Fruit fly (Drosophila melanogaster) whole organism, embryonic: Measurements from ENCODE around the gene Mics1.

Source experiments
- Asciz ChIP-seq: fragments of 200-800 bp; sonication (Bioruptor generic); optimal IDR thresholded peaks from 2 replicates; lab custom pipeline; 2017; ENCODE audit warnings: missing biosample characterization, mild to moderate bottlenecking, missing genetic modification characterization, missing genetic modification reagents
- CG10209 ChIP-seq: fragments of 200-800 bp; sonication (Bioruptor generic); optimal IDR thresholded peaks from 3 replicates; lab custom pipeline; 2017; ENCODE audit warnings: missing biosample characterization, mild to moderate bottlenecking, missing genetic modification characterization, missing genetic modification reagents
- CG1024 ChIP-seq: fragments of 200-800 bp; sonication (Bioruptor generic); IDR thresholded peaks from 2 replicates; pipeline ENCODE4 v1.3.6; 2022; ENCODE audit warnings: missing biosample characterization, missing genetic modification characterization
- CG12659 ChIP-seq: fragments of 200-800 bp; sonication (Bioruptor generic); optimal IDR thresholded peaks from 3 replicates; lab custom pipeline; 2017; ENCODE audit warnings: mild to moderate bottlenecking, missing biosample characterization, missing genetic modification reagents, missing genetic modification characterization
- CG13287 ChIP-seq: fragments of 200-800 bp; sonication (Bioruptor generic); IDR thresholded peaks from 2 replicates; pipeline ENCODE4 v1.3.6; 2022; ENCODE audit warnings: missing biosample characterization, missing genetic modification characterization; ENCODE audit not compliant: partially characterized antibody
- CG13424 ChIP-seq: fragments of 200-800 bp; sonication (Bioruptor generic); optimal IDR thresholded peaks from 2 replicates; lab custom pipeline; 2019; ENCODE audit warnings: missing biosample characterization, mild to moderate bottlenecking, missing genetic modification characterization, moderate library complexity
- CG13775 ChIP-seq: fragments of 200-800 bp; sonication (Bioruptor generic); optimal IDR thresholded peaks from 3 replicates; lab custom pipeline; 2017; ENCODE audit warnings: missing biosample characterization, mild to moderate bottlenecking, missing genetic modification characterization
- CG1602 ChIP-seq: fragments of 200-800 bp; sonication (Bioruptor generic); optimal IDR thresholded peaks from 3 replicates; lab custom pipeline; 2016; ENCODE audit warnings: missing biosample characterization, missing genetic modification characterization
- CG16779 ChIP-seq: fragments of 200-800 bp; sonication (Bioruptor generic); IDR thresholded peaks from 2 replicates; pipeline ENCODE4 v1.3.6; 2022; ENCODE audit warnings: missing biosample characterization, missing genetic modification characterization
- CG17361 ChIP-seq: fragments of 200-800 bp; sonication (Bioruptor generic); IDR thresholded peaks from 3 replicates; pipeline ENCODE4 v1.3.6; 2022; ENCODE audit warnings: missing biosample characterization, missing genetic modification characterization
- CG17568 ChIP-seq: fragments of 200-800 bp; sonication (Bioruptor generic); optimal IDR thresholded peaks from 2 replicates; lab custom pipeline; 2018; ENCODE audit warnings: missing biosample characterization, mild to moderate bottlenecking, missing genetic modification characterization, moderate library complexity
- CG2678 ChIP-seq: fragments of 200-800 bp; sonication (Bioruptor generic); optimal IDR thresholded peaks from 3 replicates; lab custom pipeline; 2019; ENCODE audit warnings: missing biosample characterization, mild to moderate bottlenecking, missing genetic modification characterization, moderate library complexity
- CG32532 ChIP-seq: fragments of 200-800 bp; sonication (Bioruptor generic); IDR thresholded peaks from 2 replicates; pipeline ENCODE4 v1.3.6; 2022; ENCODE audit warnings: missing biosample characterization, missing genetic modification characterization
- CG32767 ChIP-seq: fragments of 200-800 bp; sonication (Bioruptor generic); IDR thresholded peaks from 2 replicates; pipeline ENCODE4 v1.3.6; 2022; ENCODE audit warnings: missing biosample characterization, missing genetic modification characterization
- CG3281 ChIP-seq: fragments of 200-800 bp; sonication (Bioruptor generic); optimal IDR thresholded peaks from 3 replicates; lab custom pipeline; 2017; ENCODE audit warnings: missing biosample characterization, mild to moderate bottlenecking, missing genetic modification characterization
- CG7786 ChIP-seq: fragments of 200-800 bp; sonication (Bioruptor generic); optimal IDR thresholded peaks from 2 replicates; lab custom pipeline; 2016; ENCODE audit warnings: missing biosample characterization, missing genetic modification characterization
- CG9727 ChIP-seq: fragments of 200-800 bp; sonication (Bioruptor generic); optimal IDR thresholded peaks from 3 replicates; lab custom pipeline; 2017; ENCODE audit warnings: missing biosample characterization, mild to moderate bottlenecking, missing genetic modification characterization
- D ChIP-seq, 2 experiments: fragments of 200-800 bp in 1 of 2; fragments of >200 bp in 1 of 2; sonication (Bioruptor generic) in 1 of 2; optimal IDR thresholded peaks; 2 replicates in 1 of 2; 3 replicates in 1 of 2; lab custom pipeline; 2017; ENCODE audit warnings: mild to moderate bottlenecking in 1 of 2, missing biosample characterization in 1 of 2, missing genetic modification characterization in 1 of 2, missing genetic modification reagents in 1 of 2
- D19A ChIP-seq: fragments of 200-800 bp; optimal IDR thresholded peaks from 3 replicates; lab custom pipeline; 2019; ENCODE audit warnings: missing biosample characterization, mild to moderate bottlenecking, missing genetic modification characterization, moderate library complexity
- Deaf1 ChIP-seq: fragments of 200-800 bp; optimal IDR thresholded peaks from 3 replicates; lab custom pipeline; 2019; ENCODE audit warnings: missing biosample characterization, mild to moderate bottlenecking, missing genetic modification characterization, moderate library complexity
- Dek ChIP-seq: fragments of 200-800 bp; sonication (Bioruptor generic); optimal IDR thresholded peaks from 3 replicates; lab custom pipeline; 2019; ENCODE audit warnings: missing biosample characterization, mild to moderate bottlenecking, missing genetic modification characterization, moderate library complexity
- Dfd ChIP-seq, 2 experiments: fragments of >200 bp; optimal IDR thresholded peaks; 2 replicates each; lab custom pipeline; 2017; ENCODE audit warnings: missing biosample characterization in 2 of 2, missing genetic modification characterization in 2 of 2
- Dip3 ChIP-seq: fragments of 200-800 bp; sonication (Bioruptor generic); optimal IDR thresholded peaks from 3 replicates; lab custom pipeline; 2016; ENCODE audit warnings: missing biosample characterization, missing genetic modification characterization
- Elba2 ChIP-seq: fragments of 200-800 bp; sonication (Bioruptor generic); optimal IDR thresholded peaks from 3 replicates; lab custom pipeline; 2016; ENCODE audit warnings: missing biosample characterization, missing genetic modification characterization
- GATAe ChIP-seq: fragments of 200-800 bp; sonication (Bioruptor generic); conservative IDR thresholded peaks from 2 replicates; pipeline ENCODE4 v1.3.6; 2022; ENCODE audit warnings: missing biosample characterization, missing genetic modification characterization
- MBD-R2 ChIP-seq: fragments of 200-800 bp; sonication (Bioruptor generic); IDR thresholded peaks from 2 replicates; pipeline ENCODE4 v1.3.6; 2022; ENCODE audit warnings: missing biosample characterization, missing genetic modification characterization
- NC2α ChIP-seq: fragments of 200-800 bp; sonication (Bioruptor generic); optimal IDR thresholded peaks from 2 replicates; lab custom pipeline; 2016; ENCODE audit warnings: missing biosample characterization, missing genetic modification characterization
- Pdp1 ChIP-seq, 2 experiments: fragments of 200-800 bp; sonication (Bioruptor generic); optimal IDR thresholded peaks; 3 replicates each; lab custom pipeline; 2016; ENCODE audit warnings: missing biosample characterization in 2 of 2, missing genetic modification characterization in 2 of 2, mild to moderate bottlenecking in 1 of 2, moderate library complexity in 1 of 2
- Poxn ChIP-seq: fragments of 200-800 bp; sonication (Bioruptor generic); IDR thresholded peaks from 2 replicates; pipeline ENCODE4 v1.3.6; 2022; ENCODE audit warnings: missing biosample characterization, missing genetic modification characterization
- Sox102F ChIP-seq: fragments of 200-800 bp; sonication (Bioruptor generic); optimal IDR thresholded peaks from 2 replicates; lab custom pipeline; 2018; ENCODE audit warnings: missing biosample characterization, mild to moderate bottlenecking, missing genetic modification characterization, moderate library complexity
- Xbp1 ChIP-seq: fragments of 200-800 bp; sonication (Bioruptor generic); optimal IDR thresholded peaks from 3 replicates; lab custom pipeline; 2016; ENCODE audit warnings: missing biosample characterization, mild to moderate bottlenecking, missing genetic modification characterization
- ato ChIP-seq: fragments of 200-800 bp; sonication (Bioruptor generic); IDR thresholded peaks from 2 replicates; pipeline ENCODE4 v1.3.6; 2022; ENCODE audit warnings: missing biosample characterization, missing genetic modification characterization; ENCODE audit not compliant: partially characterized antibody
- az2 ChIP-seq: fragments of 200-800 bp; sonication (Bioruptor generic); optimal IDR thresholded peaks from 3 replicates; lab custom pipeline; 2016; ENCODE audit warnings: missing biosample characterization, missing genetic modification characterization
- bab2 ChIP-seq: fragments of 200-800 bp; sonication (Bioruptor generic); optimal IDR thresholded peaks from 2 replicates; lab custom pipeline; 2016; ENCODE audit warnings: missing biosample characterization, missing genetic modification characterization
- dysf ChIP-seq: fragments of 200-800 bp; sonication (Bioruptor generic); IDR thresholded peaks from 3 replicates; pipeline ENCODE4 v1.3.6; 2022; ENCODE audit warnings: missing biosample characterization, missing genetic modification characterization
- ems ChIP-seq: fragments of 200-800 bp; sonication (Bioruptor generic); optimal IDR thresholded peaks from 3 replicates; lab custom pipeline; 2016; ENCODE audit warnings: missing biosample characterization, missing genetic modification characterization
- grau ChIP-seq: fragments of 200-800 bp; optimal IDR thresholded peaks from 3 replicates; lab custom pipeline; 2019; ENCODE audit warnings: missing biosample characterization, mild to moderate bottlenecking, missing genetic modification characterization, moderate library complexity
- gro ChIP-seq: fragments of 200-800 bp; sonication (Bioruptor generic); optimal IDR thresholded peaks from 2 replicates; lab custom pipeline; 2016; ENCODE audit warnings: missing biosample characterization, missing genetic modification characterization
- ham ChIP-seq: fragments of 200-800 bp; sonication (Bioruptor generic); IDR thresholded peaks from 2 replicates; pipeline ENCODE4 v1.3.6; 2022; ENCODE audit warnings: missing biosample characterization, missing genetic modification characterization
- her ChIP-seq: fragments of 200-800 bp; sonication (Bioruptor generic); optimal IDR thresholded peaks from 2 replicates; lab custom pipeline; 2016; ENCODE audit warnings: missing biosample characterization, missing genetic modification characterization
- klu ChIP-seq: fragments of 200-800 bp; sonication (Bioruptor generic); IDR thresholded peaks from 2 replicates; pipeline ENCODE4 v1.3.6; 2022; ENCODE audit warnings: missing biosample characterization, missing genetic modification characterization
- kni ChIP-seq: fragments of 200-800 bp; sonication (Bioruptor generic); optimal IDR thresholded peaks from 3 replicates; lab custom pipeline; 2017; ENCODE audit warnings: mild to moderate bottlenecking, missing biosample characterization, missing genetic modification reagents, missing genetic modification characterization
- peb ChIP-seq: fragments of 200-800 bp; sonication (Bioruptor generic); IDR thresholded peaks from 2 replicates; pipeline ENCODE4 v1.3.6; 2022; ENCODE audit warnings: missing biosample characterization, missing genetic modification characterization
- pfk ChIP-seq: fragments of 200-800 bp; sonication (Bioruptor generic); optimal IDR thresholded peaks from 2 replicates; lab custom pipeline; 2018; ENCODE audit warnings: missing biosample characterization, mild to moderate bottlenecking, missing genetic modification characterization, moderate library complexity
- pho ChIP-seq: fragments of 200-800 bp; sonication (Bioruptor generic); optimal IDR thresholded peaks from 2 replicates; lab custom pipeline; 2016; ENCODE audit warnings: missing biosample characterization, missing genetic modification characterization
- row ChIP-seq: fragments of 200-800 bp; sonication (Bioruptor generic); IDR thresholded peaks from 3 replicates; pipeline ENCODE4 v1.3.6; 2022; ENCODE audit warnings: missing biosample characterization, missing genetic modification characterization
- trh ChIP-seq: fragments of 200-800 bp; sonication (Bioruptor generic); optimal IDR thresholded peaks from 2 replicates; lab custom pipeline; 2016; ENCODE audit warnings: missing biosample characterization, missing genetic modification characterization
- tup ChIP-seq: fragments of 200-800 bp; sonication (Bioruptor generic); optimal IDR thresholded peaks from 2 replicates; lab custom pipeline; 2016; ENCODE audit warnings: missing biosample characterization, mild to moderate bottlenecking, missing genetic modification characterization, moderate library complexity
- vvl ChIP-seq: fragments of 200-800 bp; sonication (Bioruptor generic); IDR thresholded peaks from 2 replicates; pipeline ENCODE4 v1.3.6; 2022; ENCODE audit warnings: missing biosample characterization, missing genetic modification characterization
- wek ChIP-seq: fragments of 200-800 bp; sonication (Bioruptor generic); optimal IDR thresholded peaks from 3 replicates; lab custom pipeline; 2018; ENCODE audit warnings: missing biosample characterization, mild to moderate bottlenecking, missing genetic modification characterization, moderate library complexity
- yki ChIP-seq: fragments of >200 bp; optimal IDR thresholded peaks from 3 replicates; lab custom pipeline; 2018

The Mics1 gene

DNA sequence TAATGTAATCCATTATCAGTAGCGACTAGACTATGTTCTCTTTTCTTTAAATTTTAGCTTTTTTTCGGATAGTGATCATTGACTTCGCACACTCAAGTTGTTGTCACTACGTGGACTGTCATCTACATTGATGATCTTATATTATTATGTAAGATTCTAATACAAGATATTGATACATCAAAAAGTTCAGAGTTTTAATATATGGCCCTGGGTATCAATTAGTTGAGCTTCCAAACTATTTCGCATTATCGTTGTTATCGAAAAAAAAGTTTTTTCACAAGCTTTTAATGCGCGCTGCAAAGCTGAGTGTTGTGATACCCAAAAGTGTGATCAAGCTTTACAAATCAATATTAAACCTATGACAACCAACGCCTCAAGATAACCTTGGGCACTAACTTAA lies 10.1 kb downstream of the Mics1 start (continued):
- TF ChIP-seq GATAe = 0 out of 2 replicates have a peak, but pooled peaks have one; percentile 15
- no peak for TF ChIP-seq yki (lab: Kevin White, UChicago)
- no peak for TF ChIP-seq NC2α (GFP tag; lab: Kevin White, UChicago)
- peak; percentile 32; the same call in 1 of the 3 replicates for TF ChIP-seq dysf (GFP tag; lab: Robert Waterston, UW)
- peak; percentile 12 for TF ChIP-seq CG12659 (GFP tag; lab: Kevin White, UChicago)
- TF ChIP-seq pho (GFP tag; lab: Kevin White, UChicago) = no peak
- peak; percentile 8 for TF ChIP-seq Sox102F (GFP tag; lab: Kevin White, UChicago)
- TF ChIP-seq bab2 (GFP tag; lab: Kevin White, UChicago) = no peak
- TF ChIP-seq CG10209 (GFP tag; lab: Kevin White, UChicago) = peak; percentile 15
- no peak for TF ChIP-seq Poxn (GFP tag; lab: Robert Waterston, UW)
- TF ChIP-seq CG3281 (GFP tag; lab: Kevin White, UChicago) = no peak
- peak; percentile 8 for TF ChIP-seq az2 (GFP tag; lab: Kevin White, UChicago)
- TF ChIP-seq CG16779 (GFP tag; lab: Robert Waterston, UW) = no peak
- TF ChIP-seq CG2678 = peak; percentile 32
- TF ChIP-seq tup = no peak
- peak; percentile 24 for TF ChIP-seq CG1602 (GFP tag; lab: Kevin White, UChicago)
- TF ChIP-seq Dfd (GFP tag; optimal IDR thresholded peaks at IDR 0.05; lab: Kevin White, UChicago) = no peak
- no peak for TF ChIP-seq CG7786 (GFP tag; lab: Kevin White, UChicago)
- TF ChIP-seq Dip3 (GFP tag; lab: Kevin White, UChicago) = peak; percentile 14
- peak; percentile 34; the same call in 1 of the 2 replicates for TF ChIP-seq vvl
- 0 out of 2 replicates have a peak, but pooled peaks have one; percentile 28 for TF ChIP-seq CG1024 (GFP tag; lab: Robert Waterston, UW)
- peak; percentile 8 for TF ChIP-seq Xbp1 (GFP tag; lab: Kevin White, UChicago)
- TF ChIP-seq CG9727 (GFP tag; lab: Kevin White, UChicago) = peak; percentile 4
- TF ChIP-seq grau (tag; lab: Kevin White, UChicago) = peak; percentile 22

DNA sequence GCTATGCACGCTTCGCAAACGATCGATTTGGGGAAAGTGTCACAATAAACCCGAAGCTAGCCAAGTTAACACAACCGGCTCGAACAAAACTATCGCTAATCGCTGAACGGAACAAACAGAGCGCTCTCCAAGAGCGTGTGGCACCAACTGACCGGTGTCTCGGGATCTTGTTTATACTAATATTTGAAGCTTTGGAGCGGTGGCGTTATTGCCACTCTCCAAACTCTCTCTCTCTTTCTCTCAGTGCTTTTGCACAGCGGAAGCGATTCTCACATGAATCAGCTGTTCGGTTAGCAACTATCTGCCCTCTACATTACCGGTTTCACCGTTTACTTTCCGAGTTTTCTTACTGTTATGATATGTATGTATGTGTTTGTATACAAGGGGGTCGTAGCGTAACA lies 10.7 kb downstream of the Mics1 start:
- TF ChIP-seq CG32532 = peak; percentile 67; the same call in 1 of the 2 replicates
- no peak for TF ChIP-seq peb (GFP tag; lab: Robert Waterston, UW)
- TF ChIP-seq CG13775 = no peak
- no peak for TF ChIP-seq wek (GFP tag; lab: Kevin White, UChicago)
- no peak for TF ChIP-seq ems (GFP tag; lab: Kevin White, UChicago)
- no peak for TF ChIP-seq row
- TF ChIP-seq CG32767 (GFP tag; lab: Robert Waterston, UW) = no peak
- TF ChIP-seq D (optimal IDR thresholded peaks at IDR 0.05; lab: Kevin White, UChicago) = no peak
- no peak for TF ChIP-seq D (GFP tag; optimal IDR thresholded peaks at IDR 0.05; lab: Kevin White, UChicago)
- peak in 1 of 2 experiments; percentile 31 for TF ChIP-seq Pdp1 (GFP tag; optimal IDR thresholded peaks at IDR 0.05; lab: Kevin White, UChicago)
- TF ChIP-seq kni = peak; percentile 74
- TF ChIP-seq Elba2 (GFP tag; lab: Kevin White, UChicago) = no peak
- no peak for TF ChIP-seq klu (GFP tag; lab: Robert Waterston, UW)
- no peak for TF ChIP-seq CG17568 (GFP tag; lab: Kevin White, UChicago)
- TF ChIP-seq Dek (tag; lab: Kevin White, UChicago) = no peak
- no peak for TF ChIP-seq CG17361 (GFP tag; lab: Robert Waterston, UW)
- TF ChIP-seq CG13424 (tag; lab: Kevin White, UChicago) = no peak
- no peak for TF ChIP-seq MBD-R2 (GFP tag; lab: Robert Waterston, UW)
- peak; percentile 49; the same call in 1 of the 2 replicates for TF ChIP-seq CG13287 (GFP tag; lab: Robert Waterston, UW)
- no peak for TF ChIP-seq ham (GFP tag; lab: Robert Waterston, UW)
- TF ChIP-seq Deaf1 (tag; lab: Kevin White, UChicago) = peak; percentile 74
- no peak for TF ChIP-seq ato
- peak; percentile 22 for TF ChIP-seq pfk (GFP tag; lab: Kevin White, UChicago)
- no peak for TF ChIP-seq trh (GFP tag; lab: Kevin White, UChicago)
- TF ChIP-seq gro = no peak
- TF ChIP-seq D19A (tag; lab: Kevin White, UChicago) = no peak
- no peak for TF ChIP-seq her (GFP tag; lab: Kevin White, UChicago)
- TF ChIP-seq Asciz = no peak
